Worm (Caenorhabditis elegans): Measurements from ENCODE around the gene Y57G11C.36.

The Y57G11C.36 gene

DNA sequence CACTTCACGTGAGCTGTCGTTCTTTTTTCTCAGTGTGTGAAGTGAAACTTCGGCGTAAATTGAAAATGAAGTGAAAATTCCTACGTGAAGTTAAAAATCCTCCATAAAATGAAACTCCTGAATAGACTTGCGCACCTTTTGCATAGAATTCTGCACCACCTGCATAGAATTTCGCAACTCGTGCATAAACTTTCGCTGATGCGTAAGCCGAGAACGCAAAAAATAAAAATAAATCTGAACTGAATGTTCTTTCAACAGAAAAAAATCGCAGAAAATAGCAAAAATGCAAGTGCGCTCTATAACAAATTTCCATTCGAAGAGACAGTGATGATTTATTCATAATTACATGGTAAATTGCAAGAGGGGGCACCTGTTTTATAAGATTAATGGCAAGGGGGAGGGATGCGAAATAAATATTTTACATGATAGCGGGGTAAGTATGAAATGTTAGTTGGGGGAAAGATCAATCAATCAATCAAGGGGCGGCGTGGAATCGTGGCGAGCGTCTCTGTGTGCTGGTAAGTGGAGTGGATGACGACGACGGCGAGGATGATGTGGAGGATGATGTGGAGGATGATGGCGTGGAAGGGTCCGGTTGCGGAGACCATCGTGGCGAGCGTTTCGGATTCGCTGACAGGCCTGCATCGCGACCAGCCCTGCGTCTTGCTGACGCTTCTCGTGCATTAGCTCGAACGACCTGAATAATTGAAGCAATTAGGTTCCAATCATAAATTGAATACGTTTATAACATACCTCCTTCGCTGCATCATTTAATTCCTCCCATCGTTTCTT is at the start of gene Y57G11C.36:
Gene Y57G11C.36 (minus strand): TSS at position 502 of the 792 bp plus-strand sequence.
- TF ChIP-seq F22D6.2 (tag; optimal IDR thresholded peaks at IDR 0.05) (no peak), bed-2 (GFP tag; IDR thresholded peaks at IDR 0.05) (no peak), pha-4 (tag; optimal IDR thresholded peaks at IDR 0.05) (no peak), F23B12.7 (tag; optimal IDR thresholded peaks at IDR 0.05; ENCODE audit: insufficient read depth) (no peak), egrh-3 (GFP tag; IDR thresholded peaks at IDR 0.05) (peak; percentile 45; the same call in 1 of the 2 replicates), B0035.1 (tag; optimal IDR thresholded peaks at IDR 0.05) (no peak), ztf-3 (GFP tag; optimal IDR thresholded peaks at IDR 0.05) (no peak), aptf-3 (GFP tag; IDR thresholded peaks at IDR 0.05) (no peak), snpc-3.4 (tag; optimal IDR thresholded peaks at IDR 0.05) (peak; percentile 17), fkh-3 (tag; optimal IDR thresholded peaks at IDR 0.05) (no peak), snpc-1.3 (tag; optimal IDR thresholded peaks at IDR 0.05; ENCODE audit: insufficient read depth) (no peak), egl-18 (GFP tag; IDR thresholded peaks at IDR 0.05) (no peak), zfh-2 (GFP tag; conservative IDR thresholded peaks at IDR 0.05) (peak; percentile 67), nhr-27 (tag; optimal IDR thresholded peaks at IDR 0.05) (no peak), snpc-4 (GFP tag; optimal IDR thresholded peaks at IDR 0.05) (no peak), snpc-4 (tag; optimal IDR thresholded peaks at IDR 0.05) (peak in 1 of 4 experiments; percentile 83), B0261.1 (tag; optimal IDR thresholded peaks at IDR 0.05) (no peak), F33H1.4 (GFP tag; IDR thresholded peaks at IDR 0.05) (no peak), madf-10 (tag; optimal IDR thresholded peaks at IDR 0.05) (no peak), nfya-1 (tag; optimal IDR thresholded peaks at IDR 0.05; ENCODE audit: borderline replicate concordance, insufficient read depth) (no peak), attf-6 (GFP tag; IDR thresholded peaks at IDR 0.05) (peak; percentile 72), xnd-1 (tag; optimal IDR thresholded peaks at IDR 0.05) (no peak), egl-44 (GFP tag; IDR thresholded peaks at IDR 0.05) (no peak), ZK185.1 (tag; optimal IDR thresholded peaks at IDR 0.05; ENCODE audit: poor library complexity, severe bottlenecking) (no peak), F39B2.1 (GFP tag; IDR thresholded peaks at IDR 0.05) (no peak), aptf-2 (GFP tag; conservative IDR thresholded peaks at IDR 0.05) (no peak), nhr-80 (tag; optimal IDR thresholded peaks at IDR 0.05) (no peak), ztf-6 (GFP tag; IDR thresholded peaks at IDR 0.05) (no peak), hmg-1.2 (GFP tag; IDR thresholded peaks at IDR 0.05) (no peak), snpc-1.1 (tag; optimal IDR thresholded peaks at IDR 0.05; ENCODE audit: insufficient read depth) (peak; percentile 19), F57A8.1 (GFP tag; optimal IDR thresholded peaks at IDR 0.05) (no peak), ztf-25 (GFP tag; IDR thresholded peaks at IDR 0.05) (no peak), hlh-26 (GFP tag; conservative IDR thresholded peaks at IDR 0.05) (no peak), him-1 (tag; optimal IDR thresholded peaks at IDR 0.05) (no peak), atf-7 (tag; optimal IDR thresholded peaks at IDR 0.05) (no peak), cebp-1 (GFP tag; IDR thresholded peaks at IDR 0.05) (no peak), cebp-1 (tag; optimal IDR thresholded peaks at IDR 0.05) (peak; percentile 50), lin-40 (tag; optimal IDR thresholded peaks at IDR 0.05) (no peak), let-526 (GFP tag; IDR thresholded peaks at IDR 0.05) (no peak), dpl-1 (GFP tag; optimal IDR thresholded peaks at IDR 0.05) (no peak), ceh-27 (GFP tag; optimal IDR thresholded peaks at IDR 0.05) (no peak), madf-6 (GFP tag; IDR thresholded peaks at IDR 0.05) (no peak), F57C9.4 (tag; optimal IDR thresholded peaks at IDR 0.05) (no peak), cebp-2 (GFP tag; IDR thresholded peaks at IDR 0.05) (no peak), Y53G8AR.9 (GFP tag; conservative IDR thresholded peaks at IDR 0.05) (no peak), ama-1 (optimal IDR thresholded peaks at IDR 0.05) (no peak), ama-1 (GFP tag; optimal IDR thresholded peaks at IDR 0.05) (no peak), ztf-28 (GFP tag; IDR thresholded peaks at IDR 0.05) (no peak)
